Fruit fly (Drosophila melanogaster) whole organism, adult: ENCODE measurements around the gene LysE.

ENCODE experiments used
- CG11617 ChIP-seq: fragments of 200-800 bp; sonication (Bioruptor generic); optimal IDR thresholded peaks from 2 replicates; lab custom pipeline; 2017; ENCODE audit warnings: mild to moderate bottlenecking, missing biosample characterization, missing genetic modification reagents, missing genetic modification characterization
- CG12768 ChIP-seq: fragments of 200-800 bp; sonication (Bioruptor generic); optimal IDR thresholded peaks from 2 replicates; lab custom pipeline; 2017; ENCODE audit warnings: missing biosample characterization, missing genetic modification characterization, mild to moderate bottlenecking, moderate library complexity, missing genetic modification reagents
- CG14711 ChIP-seq: fragments of 200-800 bp; sonication (Bioruptor generic); optimal IDR thresholded peaks from 2 replicates; lab custom pipeline; 2018; ENCODE audit warnings: missing biosample characterization, mild to moderate bottlenecking, missing genetic modification characterization, moderate library complexity
- CG1620 ChIP-seq: fragments of 200-800 bp; sonication (Bioruptor generic); optimal IDR thresholded peaks from 2 replicates; lab custom pipeline; 2016; ENCODE audit warnings: missing biosample characterization, missing genetic modification characterization
- CG33017 ChIP-seq: fragments of 200-800 bp; sonication (Bioruptor generic); optimal IDR thresholded peaks from 2 replicates; lab custom pipeline; 2018; ENCODE audit warnings: missing biosample characterization, mild to moderate bottlenecking, missing genetic modification characterization, moderate library complexity
- CG5204 ChIP-seq: fragments of 200-800 bp; sonication (Bioruptor generic); optimal IDR thresholded peaks from 2 replicates; lab custom pipeline; 2016; ENCODE audit warnings: missing biosample characterization, missing genetic modification characterization
- CG7045 ChIP-seq: fragments of 200-800 bp; sonication (Bioruptor generic); optimal IDR thresholded peaks from 2 replicates; lab custom pipeline; 2017; ENCODE audit warnings: missing biosample characterization, mild to moderate bottlenecking, missing genetic modification characterization
- CG7101 ChIP-seq: fragments of 200-800 bp; sonication (Bioruptor generic); optimal IDR thresholded peaks from 2 replicates; lab custom pipeline; 2018; ENCODE audit warnings: missing biosample characterization, mild to moderate bottlenecking, missing genetic modification characterization, moderate library complexity
- Clk ChIP-seq: fragments of 200-800 bp; sonication (Bioruptor generic); optimal IDR thresholded peaks from 2 replicates; lab custom pipeline; 2017; ENCODE audit warnings: missing biosample characterization, missing genetic modification characterization
- Crg-1 ChIP-seq: fragments of 200-800 bp; sonication (Bioruptor generic); optimal IDR thresholded peaks from 2 replicates; lab custom pipeline; 2016; ENCODE audit warnings: missing biosample characterization, missing genetic modification characterization
- Hr96 ChIP-seq: fragments of 200-800 bp; sonication (Bioruptor generic); optimal IDR thresholded peaks from 2 replicates; lab custom pipeline; 2016; ENCODE audit warnings: missing biosample characterization, missing genetic modification characterization
- Mnt ChIP-seq: fragments of 200-800 bp; sonication (Bioruptor generic); optimal IDR thresholded peaks from 2 replicates; lab custom pipeline; 2016; ENCODE audit warnings: missing biosample characterization, mild to moderate bottlenecking, missing genetic modification characterization
- bab1 ChIP-seq: fragments of 200-800 bp; sonication (Bioruptor generic); optimal IDR thresholded peaks from 3 replicates; lab custom pipeline; 2019; ENCODE audit warnings: missing biosample characterization, mild to moderate bottlenecking, missing genetic modification characterization, moderate library complexity
- cic ChIP-seq: fragments of 200-800 bp; sonication (Bioruptor generic); optimal IDR thresholded peaks from 2 replicates; lab custom pipeline; 2017; ENCODE audit warnings: missing biosample characterization, mild to moderate bottlenecking, missing genetic modification characterization, moderate library complexity
- cnc ChIP-seq, 2 experiments: fragments of >200 bp; optimal IDR thresholded peaks; 2 replicates each; lab custom pipeline; 2017
- kay ChIP-seq: fragments of 200-800 bp; sonication (Bioruptor generic); peaks from one replicate; lab custom pipeline; 2016; ENCODE audit warnings: missing biosample characterization, missing genetic modification characterization, borderline replicate concordance
- ovo ChIP-seq: fragments of 200-800 bp; sonication (Bioruptor generic); optimal IDR thresholded peaks from 2 replicates; lab custom pipeline; 2016; ENCODE audit warnings: missing biosample characterization, missing genetic modification characterization
- pad ChIP-seq: fragments of 200-800 bp; sonication (Bioruptor generic); optimal IDR thresholded peaks from 3 replicates; lab custom pipeline; 2017; ENCODE audit warnings: missing biosample characterization, missing genetic modification characterization, mild to moderate bottlenecking, moderate library complexity, missing genetic modification reagents
- tj ChIP-seq: fragments of 200-800 bp; sonication (Bioruptor generic); optimal IDR thresholded peaks from 3 replicates; lab custom pipeline; 2017; ENCODE audit warnings: missing biosample characterization, mild to moderate bottlenecking, missing genetic modification characterization, moderate library complexity
- toe ChIP-seq: fragments of 200-800 bp; sonication (Bioruptor generic); optimal IDR thresholded peaks from 2 replicates; lab custom pipeline; 2016; ENCODE audit warnings: missing biosample characterization, missing genetic modification characterization

Gene LysE

DNA sequence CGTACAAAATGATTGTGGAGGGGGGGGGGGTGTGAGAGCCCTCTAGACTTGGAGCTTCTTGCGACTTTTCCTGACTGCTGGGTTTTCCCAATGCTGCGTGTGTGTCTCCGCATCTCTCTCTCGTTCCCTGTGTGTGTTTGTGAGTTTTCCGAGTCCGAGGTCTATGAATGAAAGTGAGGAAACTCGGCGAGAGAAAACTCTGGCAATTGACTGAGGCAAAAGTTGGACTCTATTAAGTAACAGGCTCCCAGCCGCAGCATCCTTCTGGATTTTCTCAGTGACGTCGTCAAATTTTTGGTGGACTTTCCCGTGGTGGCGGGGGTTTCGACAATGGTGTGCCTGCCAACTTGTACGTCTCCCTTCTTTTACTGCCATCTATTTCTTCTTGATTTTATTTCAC is 42.0 kb upstream of the LysE start:
- TF ChIP-seq CG5204 (GFP tag; lab: Kevin White, UChicago) (no peak), toe (no peak), CG14711 (tag; lab: Kevin White, UChicago) (no peak), ovo (no peak), Mnt (GFP tag; lab: Kevin White, UChicago) (no peak), CG12768 (GFP tag; lab: Kevin White, UChicago) (no peak), Hr96 (no peak), CG7045 (GFP tag; lab: Kevin White, UChicago) (no peak), Crg-1 (GFP tag; lab: Kevin White, UChicago) (no peak), tj (no peak), Clk (GFP tag; lab: Kevin White, UChicago) (no peak), cnc (optimal IDR thresholded peaks at IDR 0.05; lab: Kevin White, UChicago) (no peak), CG11617 (GFP tag; lab: Kevin White, UChicago) (no peak), kay (no peak), bab1 (GFP tag; lab: Kevin White, UChicago) (no peak), pad (no peak)

DNA sequence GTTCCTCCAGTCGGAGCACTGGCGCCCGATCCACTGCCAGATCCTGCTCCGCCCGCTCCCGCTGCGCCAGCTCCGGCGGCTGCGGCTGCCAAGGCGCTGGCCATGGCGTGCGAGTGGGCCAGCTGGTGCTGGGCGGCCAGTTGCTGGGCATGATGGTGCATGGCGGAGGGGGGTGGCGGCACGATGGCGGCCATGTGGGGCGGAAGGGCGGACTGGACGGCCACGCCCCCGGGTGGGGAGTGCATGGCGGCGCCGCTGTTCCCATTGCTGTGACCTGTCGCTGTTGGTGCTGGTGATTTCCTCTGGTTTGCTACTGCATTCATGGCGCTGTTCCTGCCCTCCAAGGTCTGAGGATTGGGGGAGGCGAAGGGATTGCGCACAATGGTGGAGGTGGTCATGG is 39.8 kb upstream of the LysE start:
- TF ChIP-seq Mnt (GFP tag; lab: Kevin White, UChicago), result no peak
- TF ChIP-seq CG14711 (tag; lab: Kevin White, UChicago), result no peak
- TF ChIP-seq Crg-1 (GFP tag; lab: Kevin White, UChicago), result no peak
- TF ChIP-seq kay, result no peak
- TF ChIP-seq CG12768 (GFP tag; lab: Kevin White, UChicago), result no peak
- no peak for TF ChIP-seq CG1620 (GFP tag; lab: Kevin White, UChicago)

DNA sequence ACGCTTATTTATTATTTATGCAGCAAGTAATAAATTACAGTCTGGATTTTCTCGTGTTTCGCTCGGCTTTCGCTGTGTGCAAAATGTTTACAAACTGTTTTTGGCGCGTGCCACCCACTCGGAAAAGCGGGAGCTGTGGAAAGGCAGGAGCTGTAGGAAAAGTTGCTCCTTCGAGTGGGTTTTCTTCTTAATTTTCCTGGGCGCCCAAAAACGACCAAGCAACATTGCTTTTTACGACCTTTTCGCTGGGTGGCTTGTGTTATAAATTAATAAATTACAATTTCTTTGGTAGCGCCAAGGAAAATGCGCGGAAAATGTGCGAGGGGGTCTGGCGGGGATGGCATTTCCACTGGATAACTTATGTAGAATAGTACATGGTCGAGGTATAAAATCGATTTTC is 36.1 kb upstream of the LysE start:
- TF ChIP-seq CG1620 (GFP tag; lab: Kevin White, UChicago) (no peak), CG11617 (GFP tag; lab: Kevin White, UChicago) (no peak), kay (no peak)

DNA sequence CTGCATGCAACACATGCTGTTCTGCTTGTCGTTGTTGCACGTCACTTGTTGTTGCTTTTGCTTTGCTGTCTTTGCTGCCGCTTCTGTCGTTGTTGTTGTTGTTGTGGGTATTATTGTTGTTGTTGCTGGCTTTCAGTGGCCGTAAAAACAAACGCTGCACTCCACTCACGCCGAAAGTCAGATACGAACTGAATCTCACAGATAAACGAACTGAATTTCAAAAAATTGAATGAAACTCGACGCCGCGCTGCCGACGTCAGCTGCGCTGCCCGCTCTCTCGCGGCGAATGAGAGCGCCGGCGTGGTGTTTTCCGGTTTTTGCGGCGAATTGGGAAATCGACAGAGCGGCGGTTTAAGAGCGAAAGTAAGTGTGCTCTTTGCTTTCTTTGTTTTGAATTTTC is 35.5 kb upstream of the LysE start, which contains the start of gene bab2:
TSS of gene bab2 (minus strand) at position 192 of the 400 bp plus-strand sequence.
- TF ChIP-seq cnc (optimal IDR thresholded peaks at IDR 0.05; lab: Kevin White, UChicago) (no peak), CG14711 (tag; lab: Kevin White, UChicago) (peak; percentile 2), pad (no peak), Crg-1 (GFP tag; lab: Kevin White, UChicago) (no peak), CG7045 (GFP tag; lab: Kevin White, UChicago) (no peak), CG33017 (no peak), bab1 (GFP tag; lab: Kevin White, UChicago) (no peak), ovo (no peak), Clk (GFP tag; lab: Kevin White, UChicago) (no peak), CG11617 (GFP tag; lab: Kevin White, UChicago) (no peak), Mnt (GFP tag; lab: Kevin White, UChicago) (no peak), toe (no peak), tj (no peak), CG5204 (GFP tag; lab: Kevin White, UChicago) (no peak), CG7101 (peak; percentile 1), kay (no peak), CG12768 (GFP tag; lab: Kevin White, UChicago) (no peak), CG1620 (GFP tag; lab: Kevin White, UChicago) (no peak), cic (GFP tag; lab: Kevin White, UChicago) (peak; percentile 55)

DNA sequence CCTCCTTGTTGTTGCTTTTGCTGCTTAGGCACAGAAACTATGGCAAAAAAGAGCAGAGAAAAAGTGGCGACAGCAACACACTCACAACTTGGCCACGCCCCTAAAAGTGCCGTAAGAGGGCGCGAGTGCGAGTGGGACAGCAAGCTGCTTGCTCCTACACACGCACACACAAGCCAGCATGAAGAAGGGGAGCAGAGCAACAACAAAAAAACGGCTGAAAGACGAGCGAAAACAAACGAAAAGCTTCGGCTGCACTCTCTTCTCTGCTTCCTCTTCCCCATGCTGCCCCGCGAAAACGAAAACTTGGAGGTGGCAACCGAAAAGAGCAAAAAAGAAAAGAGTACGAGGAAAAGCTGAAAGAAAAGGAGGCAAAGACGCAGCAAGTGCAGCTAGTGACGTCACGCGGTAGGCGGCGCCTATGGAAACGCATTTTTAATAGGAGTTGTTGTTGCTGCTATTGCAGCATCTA is 34.5 kb upstream of the LysE start:
- TF ChIP-seq tj, result peak; percentile 10
- no peak for TF ChIP-seq kay
- TF ChIP-seq cic (GFP tag; lab: Kevin White, UChicago), result no peak
- no peak for TF ChIP-seq CG14711 (tag; lab: Kevin White, UChicago)
- TF ChIP-seq CG11617 (GFP tag; lab: Kevin White, UChicago), result peak; percentile 1
- TF ChIP-seq CG5204 (GFP tag; lab: Kevin White, UChicago), result no peak
- no peak for TF ChIP-seq CG7101
- TF ChIP-seq pad, result peak; percentile 97
- no peak for TF ChIP-seq CG33017

DNA sequence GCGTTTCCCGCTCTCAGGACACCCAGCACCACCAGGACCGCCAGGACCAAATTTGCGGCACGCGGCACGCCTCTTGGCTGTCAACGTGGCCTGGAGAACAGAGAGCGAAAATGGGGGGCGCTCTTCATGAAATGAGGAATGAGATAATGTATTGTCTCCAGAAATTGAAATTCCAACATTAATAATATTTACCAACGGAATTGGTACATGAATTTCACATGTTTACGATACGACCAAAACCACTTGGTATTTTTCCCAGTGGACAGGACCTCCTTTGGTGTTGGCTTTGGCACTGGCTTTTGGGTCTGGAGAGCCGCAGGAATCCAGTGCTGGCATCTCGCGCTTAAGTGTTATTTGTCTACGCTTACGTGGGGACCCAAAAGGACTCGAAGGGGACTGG is 29.2 kb upstream of the LysE start:
- TF ChIP-seq CG33017 (no peak), Crg-1 (GFP tag; lab: Kevin White, UChicago) (no peak), CG7045 (GFP tag; lab: Kevin White, UChicago) (no peak), CG12768 (GFP tag; lab: Kevin White, UChicago) (no peak), Hr96 (no peak), CG1620 (GFP tag; lab: Kevin White, UChicago) (no peak), Clk (GFP tag; lab: Kevin White, UChicago) (no peak), cic (GFP tag; lab: Kevin White, UChicago) (no peak), CG14711 (tag; lab: Kevin White, UChicago) (no peak), kay (no peak), Mnt (GFP tag; lab: Kevin White, UChicago) (no peak)

DNA sequence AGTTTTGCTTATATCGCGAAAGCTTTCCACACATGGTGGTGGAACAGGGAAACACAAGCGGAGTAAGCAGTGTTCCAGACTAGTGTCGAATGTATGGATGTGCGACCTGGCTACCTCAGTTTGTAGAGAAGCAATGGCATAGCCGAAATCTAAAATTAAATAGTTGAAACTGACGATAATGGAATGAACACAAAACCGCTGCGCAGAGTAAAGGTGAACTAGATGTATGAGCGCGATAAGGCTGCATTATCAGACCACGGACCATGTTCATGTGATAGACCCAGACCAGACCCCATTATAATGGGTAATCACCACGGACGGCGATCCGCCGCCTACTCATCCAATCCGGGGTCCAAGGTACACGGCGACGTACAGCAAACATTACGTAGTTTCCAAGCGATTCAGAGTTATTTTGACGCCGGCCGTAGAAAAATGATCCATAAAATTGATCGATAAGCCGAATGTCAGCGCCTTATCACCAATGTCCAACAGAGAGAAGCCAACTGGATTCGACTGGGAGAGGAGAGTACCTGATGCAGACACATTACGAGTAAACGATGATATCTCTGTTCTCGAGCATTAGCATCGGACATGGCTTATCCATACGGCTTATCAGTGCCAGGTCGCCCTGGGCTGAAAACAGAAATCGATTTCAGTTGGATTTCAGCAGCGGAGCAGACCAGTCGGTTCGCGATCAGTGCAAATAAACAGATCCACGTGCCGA is 23.5 kb upstream of the LysE start, which contains the start of gene CG13912:
TSS of gene CG13912 (plus strand) at position 653 of the 724 bp plus-strand sequence.
- TF ChIP-seq Hr96 (peak; percentile 36), ovo (no peak), kay (peak; percentile 93), CG33017 (peak; percentile 12), tj (peak; percentile 10), cic (GFP tag; lab: Kevin White, UChicago) (peak; percentile 53), Clk (GFP tag; lab: Kevin White, UChicago) (no peak), toe (no peak), CG1620 (GFP tag; lab: Kevin White, UChicago) (no peak), CG12768 (GFP tag; lab: Kevin White, UChicago) (peak; percentile 59), CG7101 (peak; percentile 3), Mnt (GFP tag; lab: Kevin White, UChicago) (peak; percentile 87)
